Worm (Caenorhabditis elegans) whole organism, young adult: ENCODE measurements around the gene Y39A1A.20.

Experiments used
- B0019.2 ChIP-seq: fragments of 200-800 bp; sonication (Bioruptor generic); conservative IDR thresholded peaks from 2 replicates; pipeline ENCODE4 v1.3.6; 2022; ENCODE audit warnings: missing genetic modification reagents, missing genetic modification characterization, missing compliant biosample characterization
- B0261.1 ChIP-seq: sonication (generic microtip); optimal IDR thresholded peaks from 2 replicates; lab custom pipeline; 2016; ENCODE audit warnings: mild to moderate bottlenecking, missing genetic modification characterization, moderate library complexity, missing compliant biosample characterization
- F23B12.7 ChIP-seq: sonication (generic microtip); optimal IDR thresholded peaks from 2 replicates; lab custom pipeline; 2017; ENCODE audit warnings: missing genetic modification characterization, mild to moderate bottlenecking, missing compliant biosample characterization, antibody characterized with exemption, moderate library complexity; ENCODE audit not compliant: insufficient read depth
- F33H1.4 ChIP-seq: fragments of 200-800 bp; sonication (Bioruptor generic); IDR thresholded peaks from 2 replicates; pipeline ENCODE4 v1.3.6; 2022; ENCODE audit warnings: missing genetic modification reagents, missing genetic modification characterization, missing compliant biosample characterization
- F39B2.1 ChIP-seq: fragments of 200-800 bp; sonication (Bioruptor generic); IDR thresholded peaks from 2 replicates; pipeline ENCODE4 v1.3.6; 2022; ENCODE audit warnings: missing genetic modification reagents, missing genetic modification characterization, missing compliant biosample characterization
- F55B11.4 ChIP-seq: sonication (generic microtip); optimal IDR thresholded peaks from 2 replicates; lab custom pipeline; 2016; ENCODE audit warnings: missing compliant biosample characterization, missing genetic modification characterization, borderline replicate concordance; ENCODE audit not compliant: insufficient read depth
- K11D2.4 ChIP-seq: fragments of 200-800 bp; sonication (Bioruptor generic); IDR thresholded peaks from 2 replicates; pipeline ENCODE4 v1.3.6; 2022; ENCODE audit warnings: missing genetic modification reagents, missing genetic modification characterization, missing compliant biosample characterization
- K12H6.12 ChIP-seq: fragments of 200-800 bp; sonication (Bioruptor generic); optimal IDR thresholded peaks from 2 replicates; lab custom pipeline; 2018; ENCODE audit warnings: mild to moderate bottlenecking, missing genetic modification characterization, missing compliant biosample characterization
- T07F8.4 ChIP-seq: sonication (generic microtip); optimal IDR thresholded peaks from 2 replicates; lab custom pipeline; 2016; ENCODE audit warnings: mild to moderate bottlenecking, missing genetic modification characterization, moderate library complexity, missing compliant biosample characterization
- T26A5.8 ChIP-seq: sonication (generic microtip); optimal IDR thresholded peaks from 2 replicates; lab custom pipeline; 2016; ENCODE audit warnings: missing genetic modification characterization, missing compliant biosample characterization
- ZK185.1 ChIP-seq: sonication (generic microtip); optimal IDR thresholded peaks from 2 replicates; lab custom pipeline; 2016; ENCODE audit warnings: mild to moderate bottlenecking, missing genetic modification characterization, missing compliant biosample characterization; ENCODE audit not compliant: poor library complexity, severe bottlenecking
- ama-1 ChIP-seq, 3 experiments: fragments of 150-350 bp in 1 of 3; sonication (generic microtip) in 2 of 3; optimal IDR thresholded peaks; 2 replicates each; lab custom pipeline; 2014 to 2018; ENCODE audit warnings: missing biosample characterization in 2 of 3, missing genetic modification characterization in 2 of 3, missing genetic modification reagents in 2 of 3
- aptf-2 ChIP-seq: fragments of 200-800 bp; sonication (Bioruptor generic); conservative IDR thresholded peaks from 2 replicates; pipeline ENCODE4 v1.3.6; 2022; ENCODE audit warnings: missing genetic modification reagents, missing genetic modification characterization, missing compliant biosample characterization
- cebp-1 ChIP-seq, 2 experiments: fragments of 200-800 bp in 1 of 2; sonication (Bioruptor generic) in 1 of 2; sonication (generic microtip) in 1 of 2; IDR thresholded peaks in 1 of 2; optimal IDR thresholded peaks in 1 of 2; 2 replicates each; pipeline versions ENCODE4 v1.3.6 to Lab custom; 2017 to 2022; ENCODE audit warnings: missing compliant biosample characterization in 2 of 2, missing genetic modification characterization in 2 of 2, mild to moderate bottlenecking in 1 of 2, missing genetic modification reagents in 1 of 2, moderate library complexity in 1 of 2
- ceh-79 ChIP-seq: sonication (generic microtip); optimal IDR thresholded peaks from 2 replicates; lab custom pipeline; 2017; ENCODE audit warnings: mild to moderate bottlenecking, missing genetic modification characterization, missing compliant biosample characterization
- ceh-91 ChIP-seq: fragments of 200-800 bp; sonication (Bioruptor generic); IDR thresholded peaks from 2 replicates; pipeline ENCODE4 v1.3.6; 2022; ENCODE audit warnings: missing genetic modification reagents, missing genetic modification characterization, missing compliant biosample characterization
- dpl-1 ChIP-seq: fragments of 150-350 bp; optimal IDR thresholded peaks from 2 replicates; lab custom pipeline; 2014; ENCODE audit warnings: missing biosample characterization, missing genetic modification reagents, missing genetic modification characterization
- egl-18 ChIP-seq: fragments of 200-800 bp; sonication (Bioruptor generic); IDR thresholded peaks from 2 replicates; pipeline ENCODE4 v1.3.6; 2022; ENCODE audit warnings: missing genetic modification reagents, missing genetic modification characterization, missing compliant biosample characterization
- fkh-3 ChIP-seq: sonication (generic microtip); optimal IDR thresholded peaks from 2 replicates; lab custom pipeline; 2016; ENCODE audit warnings: mild to moderate bottlenecking, missing genetic modification characterization, missing compliant biosample characterization
- gei-17 ChIP-seq: fragments of 200-800 bp; sonication (Bioruptor generic); optimal IDR thresholded peaks from 2 replicates; lab custom pipeline; 2018; ENCODE audit warnings: mild to moderate bottlenecking, missing genetic modification characterization, missing compliant biosample characterization
- hlh-26 ChIP-seq: fragments of 200-800 bp; sonication (Bioruptor generic); conservative IDR thresholded peaks from 2 replicates; pipeline ENCODE4 v1.3.6; 2022; ENCODE audit warnings: missing genetic modification reagents, missing genetic modification characterization, missing compliant biosample characterization
- hrde-1 ChIP-seq: sonication (generic microtip); optimal IDR thresholded peaks from 2 replicates; lab custom pipeline; 2016; ENCODE audit warnings: missing genetic modification characterization, mild to moderate bottlenecking, missing compliant biosample characterization, moderate library complexity, missing genotype, missing genetic modification reagents, borderline replicate concordance
- hsf-1 ChIP-seq: fragments of 200-800 bp; sonication (Bioruptor generic); IDR thresholded peaks from 2 replicates; pipeline ENCODE4 v1.3.6; 2022; ENCODE audit warnings: missing genetic modification reagents, missing genetic modification characterization, missing compliant biosample characterization
- let-607 ChIP-seq, 2 experiments: fragments of 200-800 bp in 1 of 2; sonication (Bioruptor generic) in 1 of 2; sonication (generic microtip) in 1 of 2; optimal IDR thresholded peaks; 2 replicates each; lab custom pipeline; 2016 to 2018; ENCODE audit warnings: mild to moderate bottlenecking in 2 of 2, missing compliant biosample characterization in 2 of 2, missing genetic modification characterization in 2 of 2, moderate library complexity in 2 of 2, missing genotype in 1 of 2
- lin-54 ChIP-seq: fragments of 200-800 bp; sonication (Bioruptor generic); optimal IDR thresholded peaks from 2 replicates; lab custom pipeline; 2018; ENCODE audit warnings: mild to moderate bottlenecking, missing genetic modification characterization, missing compliant biosample characterization
- lsl-1 ChIP-seq: fragments of 200-800 bp; sonication (Bioruptor generic); optimal IDR thresholded peaks from 2 replicates; lab custom pipeline; 2018; ENCODE audit warnings: mild to moderate bottlenecking, missing genetic modification characterization, moderate library complexity, missing compliant biosample characterization
- madf-10 ChIP-seq: sonication (generic microtip); optimal IDR thresholded peaks from 2 replicates; lab custom pipeline; 2016; ENCODE audit warnings: mild to moderate bottlenecking, missing genetic modification characterization, missing compliant biosample characterization
- madf-6 ChIP-seq: fragments of 200-800 bp; sonication (Bioruptor generic); IDR thresholded peaks from 2 replicates; pipeline ENCODE4 v1.3.6; 2022; ENCODE audit warnings: missing genetic modification reagents, missing genetic modification characterization, missing compliant biosample characterization
- mcd-1 ChIP-seq: fragments of 200-800 bp; sonication (Bioruptor generic); IDR thresholded peaks from 2 replicates; pipeline ENCODE4 v1.3.6; 2022; ENCODE audit warnings: missing genetic modification reagents, missing genetic modification characterization, missing compliant biosample characterization
- mes-4 ChIP-seq: sonication (generic microtip); optimal IDR thresholded peaks from 2 replicates; lab custom pipeline; 2016; ENCODE audit warnings: missing genotype, missing genetic modification characterization, missing compliant biosample characterization
- nfya-2 ChIP-seq: fragments of 200-800 bp; sonication (Bioruptor generic); IDR thresholded peaks from 2 replicates; pipeline ENCODE4 v1.3.6; 2022; ENCODE audit warnings: missing genetic modification reagents, missing genetic modification characterization, missing compliant biosample characterization
- pbrm-1 ChIP-seq: fragments of 200-800 bp; sonication (Bioruptor generic); IDR thresholded peaks from 2 replicates; pipeline ENCODE4 v1.3.6; 2022; ENCODE audit warnings: missing genetic modification reagents, missing genetic modification characterization, missing compliant biosample characterization
- pha-4 ChIP-seq: fragments of 150-350 bp; sonication (generic microtip); optimal IDR thresholded peaks from 2 replicates; lab custom pipeline; 2014; ENCODE audit warnings: missing biosample characterization, missing genetic modification reagents, missing genetic modification characterization
- rpc-1 ChIP-seq, 2 experiments: fragments of 150-350 bp in 1 of 2; sonication (generic microtip) in 1 of 2; optimal IDR thresholded peaks; 2 replicates each; lab custom pipeline; 2014 to 2018; ENCODE audit warnings: missing biosample characterization in 1 of 2, missing genetic modification characterization in 1 of 2, missing genetic modification reagents in 1 of 2, missing genotype in 1 of 2
- sdz-38 ChIP-seq: sonication (generic microtip); optimal IDR thresholded peaks from 2 replicates; lab custom pipeline; 2016; ENCODE audit warnings: missing genotype, missing genetic modification characterization, missing compliant biosample characterization
- snpc-3.4 ChIP-seq: sonication (generic microtip); optimal IDR thresholded peaks from 2 replicates; lab custom pipeline; 2017; ENCODE audit warnings: missing genetic modification characterization, mild to moderate bottlenecking, missing compliant biosample characterization, antibody characterized with exemption, moderate library complexity, missing genotype, missing genetic modification reagents
- snpc-4 ChIP-seq, 5 experiments: fragments of 150-350 bp in 1 of 5; sonication (generic microtip) in 4 of 5; optimal IDR thresholded peaks; 2 replicates each; lab custom pipeline; 2014 to 2018; ENCODE audit warnings: missing genetic modification characterization in 5 of 5, missing biosample characterization in 3 of 5, antibody characterized with exemption in 2 of 5, mild to moderate bottlenecking in 2 of 5, missing compliant biosample characterization in 2 of 5, missing genotype in 2 of 5, moderate library complexity in 2 of 5, missing genetic modification reagents in 1 of 5
- somi-1 ChIP-seq: fragments of 200-800 bp; sonication (Bioruptor generic); optimal IDR thresholded peaks from 2 replicates; lab custom pipeline; 2018; ENCODE audit warnings: mild to moderate bottlenecking, missing genetic modification characterization, missing compliant biosample characterization
- sptf-2 ChIP-seq: fragments of 200-800 bp; sonication (Bioruptor generic); optimal IDR thresholded peaks from 2 replicates; lab custom pipeline; 2018; ENCODE audit warnings: mild to moderate bottlenecking, missing genetic modification characterization, missing compliant biosample characterization
- tlf-1 ChIP-seq: fragments of 200-800 bp; sonication (Bioruptor generic); optimal IDR thresholded peaks from 2 replicates; lab custom pipeline; 2018; ENCODE audit warnings: mild to moderate bottlenecking, missing genetic modification characterization, missing compliant biosample characterization
- unc-62 ChIP-seq: fragments of 150-350 bp; optimal IDR thresholded peaks from 2 replicates; lab custom pipeline; 2014; ENCODE audit warnings: missing biosample characterization, missing genetic modification reagents, missing genetic modification characterization
- xnd-1 ChIP-seq: sonication (generic microtip); optimal IDR thresholded peaks from 2 replicates; lab custom pipeline; 2016; ENCODE audit warnings: missing genotype, missing genetic modification reagents, missing genetic modification characterization, missing compliant biosample characterization
- ztf-28 ChIP-seq: fragments of 200-800 bp; sonication (Bioruptor generic); IDR thresholded peaks from 2 replicates; pipeline ENCODE4 v1.3.6; 2022; ENCODE audit warnings: missing genetic modification reagents, missing genetic modification characterization, missing compliant biosample characterization
- ztf-3 ChIP-seq: fragments of 200-800 bp; sonication (Bioruptor generic); optimal IDR thresholded peaks from 2 replicates; lab custom pipeline; 2018; ENCODE audit warnings: mild to moderate bottlenecking, missing genetic modification characterization, missing compliant biosample characterization
- ztf-6 ChIP-seq: fragments of 200-800 bp; sonication (Bioruptor generic); IDR thresholded peaks from 2 replicates; pipeline ENCODE4 v1.3.6; 2022; ENCODE audit warnings: missing genetic modification reagents, missing genetic modification characterization, missing compliant biosample characterization

The Y39A1A.20 gene

DNA sequence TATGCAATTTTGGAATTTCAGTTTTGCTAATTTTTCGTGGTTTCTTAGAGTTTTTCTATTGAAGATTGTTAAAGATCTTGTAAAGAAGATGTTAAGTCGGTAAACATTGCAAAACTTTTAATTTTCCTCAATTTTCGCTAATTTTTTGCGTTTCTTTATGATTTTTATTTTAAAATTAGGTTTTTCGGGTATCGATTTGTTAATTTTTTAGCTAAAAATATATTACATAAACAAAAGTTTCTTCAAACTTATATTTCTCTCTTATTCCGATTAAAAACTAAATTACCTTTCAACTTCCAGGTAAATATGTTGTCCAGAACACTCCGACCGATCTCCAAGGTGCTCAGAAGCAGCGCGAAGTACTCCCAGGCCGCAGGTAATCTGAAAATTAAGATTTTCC lies 7.1 kb upstream of the Y39A1A.20 start, which contains the start of gene mrpl-12:
mrpl-12 (plus strand) TSS at position 301 of the 400 bp plus-strand sequence.
- TF ChIP-seq K12H6.12 (tag; lab: Kevin White, UChicago) = no peak
- TF ChIP-seq T07F8.4 (tag; lab: Kevin White, UChicago) = no peak
- no peak for TF ChIP-seq let-607 (tag; optimal IDR thresholded peaks at IDR 0.05; lab: Kevin White, UChicago)
- TF ChIP-seq ztf-3 = no peak
- TF ChIP-seq B0261.1 (tag; lab: Kevin White, UChicago) = no peak
- no peak for TF ChIP-seq hsf-1 (GFP tag; lab: Robert Waterston, UW)
- TF ChIP-seq T26A5.8 (tag; lab: Kevin White, UChicago) = no peak
- no peak for TF ChIP-seq fkh-3
- TF ChIP-seq ceh-79 (tag; lab: Kevin White, UChicago) = no peak
- TF ChIP-seq pbrm-1 (GFP tag; lab: Robert Waterston, UW) = no peak
- no peak for TF ChIP-seq cebp-1 (GFP tag; IDR thresholded peaks at IDR 0.05; lab: Robert Waterston, UW)
- TF ChIP-seq cebp-1 (tag; optimal IDR thresholded peaks at IDR 0.05; lab: Kevin White, UChicago) = no peak
- no peak for TF ChIP-seq F23B12.7 (tag; lab: Kevin White, UChicago)
- no peak for TF ChIP-seq sptf-2
- no peak for TF ChIP-seq ztf-6 (GFP tag; lab: Robert Waterston, UW)
- TF ChIP-seq egl-18 = no peak
- TF ChIP-seq mes-4 (tag; lab: Kevin White, UChicago) = no peak
- TF ChIP-seq ZK185.1 = no peak
- no peak for TF ChIP-seq K11D2.4 (GFP tag; lab: Robert Waterston, UW)
- TF ChIP-seq F55B11.4 = no peak

ce11 chrIII:10706972-10707438 lies 6.6 kb upstream of the Y39A1A.20 start, which contains the start of the genes Y39A1A.21 and Y39A1A.22:
Gene Y39A1A.21, minus strand, starts transcription at chrIII:10707022.
Gene Y39A1A.22, minus strand, starts transcription at chrIII:10707028.
- TF ChIP-seq let-607 (tag; optimal IDR thresholded peaks at IDR 0.05; lab: Kevin White, UChicago) (peak in 1 of 2 experiments; percentile 26), lsl-1 (peak; percentile 71), sdz-38 (tag; lab: Kevin White, UChicago) (no peak), ztf-6 (GFP tag; lab: Robert Waterston, UW) (peak; percentile 50; the same call in 1 of the 2 replicates), tlf-1 (GFP tag; lab: Kevin White, UChicago) (peak; percentile 69), madf-6 (peak; percentile 84), hrde-1 (no peak), xnd-1 (peak; percentile 63), pha-4 (tag; lab: Kevin White, UChicago) (peak; percentile 2), gei-17 (GFP tag; lab: Kevin White, UChicago) (no peak), ceh-91 (peak; percentile 65), mcd-1 (GFP tag; lab: Robert Waterston, UW) (peak; percentile 89), hlh-26 (GFP tag; lab: Robert Waterston, UW) (no peak), dpl-1 (GFP tag; lab: Kevin White, UChicago) (no peak), aptf-2 (GFP tag; lab: Robert Waterston, UW) (no peak), snpc-3.4 (tag; lab: Kevin White, UChicago) (peak; percentile 56), ama-1 (optimal IDR thresholded peaks at IDR 0.05; lab: Kevin White, UChicago) (no peak), ama-1 (GFP tag; optimal IDR thresholded peaks at IDR 0.05; lab: Kevin White, UChicago) (no peak), F33H1.4 (GFP tag; lab: Robert Waterston, UW) (peak; percentile 74), ztf-28 (no peak), somi-1 (no peak), ztf-3 (no peak), lin-54 (peak; percentile 80), madf-10 (peak; percentile 16), unc-62 (no peak), snpc-4 (GFP tag; optimal IDR thresholded peaks at IDR 0.05; lab: Kevin White, UChicago) (no peak), snpc-4 (tag; optimal IDR thresholded peaks at IDR 0.05; lab: Kevin White, UChicago) (peak; percentile 40 to 59 (median 48)), rpc-1 (optimal IDR thresholded peaks at IDR 0.05; lab: Kevin White, UChicago) (no peak), rpc-1 (tag; optimal IDR thresholded peaks at IDR 0.05; lab: Kevin White, UChicago) (no peak), nfya-2 (GFP tag; lab: Robert Waterston, UW) (no peak), B0019.2 (GFP tag; lab: Robert Waterston, UW) (peak; percentile 58; the same call in 1 of the 2 replicates), F39B2.1 (GFP tag; lab: Robert Waterston, UW) (no peak)
